Worm (Caenorhabditis elegans): ENCODE data around the gene fbxa-160.

DNA sequence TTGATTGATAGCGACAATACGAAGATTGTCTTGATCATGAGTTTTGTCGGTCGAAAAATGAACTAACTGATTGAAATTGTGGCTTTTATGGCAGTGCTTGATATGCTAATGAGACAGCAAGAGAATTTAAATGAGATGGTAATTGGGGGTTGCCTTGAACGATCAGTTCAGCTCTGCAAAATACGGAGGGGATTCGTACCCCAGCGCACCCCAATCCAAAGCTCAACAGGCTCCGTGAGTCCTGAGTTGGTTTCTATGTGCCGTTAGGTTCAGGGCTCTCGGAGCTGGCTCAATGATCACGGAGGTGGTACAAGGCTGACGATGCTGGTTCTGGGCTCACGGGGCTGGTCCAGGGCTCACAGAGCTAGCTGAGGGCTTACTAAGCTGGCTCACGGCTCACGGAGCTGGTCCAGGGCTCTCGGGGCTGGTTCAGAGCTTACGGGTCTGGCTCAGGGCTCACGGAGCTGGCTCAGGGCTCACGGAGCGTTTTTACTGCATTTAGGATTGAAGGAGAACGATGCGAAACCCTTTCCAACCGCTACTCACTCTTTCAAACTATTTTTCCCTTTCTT, 20.4 kb upstream of the fbxa-160 start, which contains the start of gene ZC204.6:
- TF ChIP-seq ceh-43 (GFP tag; optimal IDR thresholded peaks at IDR 0.05) (no peak), nhr-237 (tag; optimal IDR thresholded peaks at IDR 0.05) (no peak), snpc-4 (tag; optimal IDR thresholded peaks at IDR 0.05) (no peak), lin-13 (tag; optimal IDR thresholded peaks at IDR 0.05) (no peak), bed-3 (GFP tag; optimal IDR thresholded peaks at IDR 0.05) (no peak), unc-62 (GFP tag; optimal IDR thresholded peaks at IDR 0.05) (no peak), blmp-1 (tag; optimal IDR thresholded peaks at IDR 0.05) (no peak)

All from whole organism, mixed stage, embryonic.